Fruit fly (Drosophila melanogaster) whole organism, embryonic: ENCODE results near the gene LpR2.

Experiments used
- CG1024 ChIP-seq: fragments of 200-800 bp; sonication (Bioruptor generic); IDR thresholded peaks from 2 replicates; pipeline ENCODE4 v1.3.6; 2022; ENCODE audit warnings: missing biosample characterization, missing genetic modification characterization
- CG12071 ChIP-seq: fragments of 200-800 bp; sonication (Bioruptor generic); optimal IDR thresholded peaks from 3 replicates; lab custom pipeline; 2018; ENCODE audit warnings: missing biosample characterization, mild to moderate bottlenecking, missing genetic modification characterization
- CG12236 ChIP-seq: fragments of 200-800 bp; sonication (Bioruptor generic); optimal IDR thresholded peaks from 2 replicates; lab custom pipeline; 2016; ENCODE audit warnings: missing biosample characterization, missing genetic modification characterization
- CG15073 ChIP-seq: fragments of 200-800 bp; sonication (Bioruptor generic); optimal IDR thresholded peaks from 2 replicates; lab custom pipeline; 2016; ENCODE audit warnings: missing biosample characterization, missing genetic modification characterization
- CG1529 ChIP-seq: fragments of 200-800 bp; sonication (Bioruptor generic); optimal IDR thresholded peaks from 3 replicates; lab custom pipeline; 2018; ENCODE audit warnings: missing biosample characterization, missing genetic modification characterization
- CG15696 ChIP-seq: fragments of 200-800 bp; sonication (Bioruptor generic); optimal IDR thresholded peaks from 2 replicates; lab custom pipeline; 2019; ENCODE audit warnings: missing biosample characterization, mild to moderate bottlenecking, missing genetic modification characterization, moderate library complexity
- CG17385 ChIP-seq: fragments of 200-800 bp; sonication (Bioruptor generic); optimal IDR thresholded peaks from 3 replicates; lab custom pipeline; 2018; ENCODE audit warnings: missing biosample characterization, mild to moderate bottlenecking, missing genetic modification characterization
- CG30403 ChIP-seq: fragments of 200-800 bp; sonication (Bioruptor generic); optimal IDR thresholded peaks from 3 replicates; lab custom pipeline; 2016; ENCODE audit warnings: missing biosample characterization, missing genetic modification characterization
- CG3065 ChIP-seq: fragments of 200-800 bp; sonication (Bioruptor generic); optimal IDR thresholded peaks from 2 replicates; lab custom pipeline; 2016; ENCODE audit warnings: missing biosample characterization, missing genetic modification characterization
- CG32532 ChIP-seq: fragments of 200-800 bp; sonication (Bioruptor generic); IDR thresholded peaks from 2 replicates; pipeline ENCODE4 v1.3.6; 2022; ENCODE audit warnings: missing biosample characterization, missing genetic modification characterization
- CG7556 ChIP-seq: fragments of 200-800 bp; sonication (Bioruptor generic); optimal IDR thresholded peaks from 2 replicates; lab custom pipeline; 2017; ENCODE audit warnings: missing biosample characterization, mild to moderate bottlenecking, missing genetic modification characterization
- CG7963 ChIP-seq: fragments of 200-800 bp; sonication (Bioruptor generic); IDR thresholded peaks from 3 replicates; pipeline ENCODE4 v1.3.6; 2022; ENCODE audit warnings: missing biosample characterization, missing genetic modification characterization; ENCODE audit not compliant: partially characterized antibody
- CG8478 ChIP-seq: fragments of >200 bp; optimal IDR thresholded peaks from 2 replicates; lab custom pipeline; 2018
- Chrac-16 ChIP-seq: fragments of 200-800 bp; sonication (Bioruptor generic); optimal IDR thresholded peaks from 3 replicates; lab custom pipeline; 2016; ENCODE audit warnings: missing biosample characterization, missing genetic modification characterization
- CkIIα-i1 ChIP-seq: fragments of 200-800 bp; sonication (Bioruptor generic); IDR thresholded peaks from 2 replicates; pipeline ENCODE4 v1.3.6; 2022; ENCODE audit warnings: missing biosample characterization, missing genetic modification characterization
- CoRest ChIP-seq: fragments of 200-800 bp; sonication (Bioruptor generic); optimal IDR thresholded peaks from 3 replicates; lab custom pipeline; 2018; ENCODE audit warnings: missing biosample characterization, mild to moderate bottlenecking, missing genetic modification characterization, moderate library complexity
- D19B ChIP-seq: fragments of 200-800 bp; sonication (Bioruptor generic); optimal IDR thresholded peaks from 2 replicates; lab custom pipeline; 2017; ENCODE audit warnings: missing biosample characterization, mild to moderate bottlenecking, missing genetic modification characterization
- Dip2 ChIP-seq: fragments of 200-800 bp; sonication (Bioruptor generic); IDR thresholded peaks from 2 replicates; pipeline ENCODE4 v1.3.6; 2022; ENCODE audit warnings: missing biosample characterization, missing genetic modification characterization
- Dp ChIP-seq: fragments of 200-800 bp; sonication (Bioruptor generic); optimal IDR thresholded peaks from 2 replicates; lab custom pipeline; 2018; ENCODE audit warnings: missing biosample characterization, mild to moderate bottlenecking, missing genetic modification characterization, moderate library complexity
- E2f2 ChIP-seq: fragments of 200-800 bp; sonication (Bioruptor generic); IDR thresholded peaks from 2 replicates; pipeline ENCODE4 v1.3.6; 2022; ENCODE audit warnings: missing biosample characterization, missing genetic modification characterization
- Hmx ChIP-seq: fragments of 200-800 bp; sonication (Bioruptor generic); optimal IDR thresholded peaks from 2 replicates; lab custom pipeline; 2016; ENCODE audit warnings: missing biosample characterization, missing genetic modification characterization
- Max ChIP-seq: fragments of 200-800 bp; sonication (Bioruptor generic); optimal IDR thresholded peaks from 2 replicates; lab custom pipeline; 2016; ENCODE audit warnings: missing biosample characterization, mild to moderate bottlenecking, missing genetic modification characterization
- Mes4 ChIP-seq: fragments of 200-800 bp; sonication (Bioruptor generic); optimal IDR thresholded peaks from 2 replicates; lab custom pipeline; 2016; ENCODE audit warnings: missing biosample characterization, missing genetic modification characterization
- Nf-YC ChIP-seq: fragments of 200-800 bp; optimal IDR thresholded peaks from 3 replicates; lab custom pipeline; 2019; ENCODE audit warnings: missing biosample characterization, mild to moderate bottlenecking, missing genetic modification characterization, moderate library complexity
- Oli ChIP-seq: fragments of 200-800 bp; sonication (Bioruptor generic); optimal IDR thresholded peaks from 2 replicates; lab custom pipeline; 2018; ENCODE audit warnings: missing biosample characterization, mild to moderate bottlenecking, missing genetic modification characterization, moderate library complexity
- Opbp ChIP-seq: fragments of 200-800 bp; sonication (Bioruptor generic); IDR thresholded peaks from 3 replicates; pipeline ENCODE4 v1.3.6; 2022; ENCODE audit warnings: missing biosample characterization, missing genetic modification characterization; ENCODE audit not compliant: partially characterized antibody
- Rx ChIP-seq: fragments of 200-800 bp; sonication (Bioruptor generic); IDR thresholded peaks from 2 replicates; pipeline ENCODE4 v1.3.6; 2022; ENCODE audit warnings: missing biosample characterization, missing genetic modification characterization
- ap ChIP-seq: fragments of 200-800 bp; sonication (Bioruptor generic); IDR thresholded peaks from 2 replicates; pipeline ENCODE4 v1.3.6; 2022; ENCODE audit warnings: missing biosample characterization, missing genetic modification characterization
- ash1 ChIP-seq: fragments of 200-800 bp; sonication (Bioruptor generic); optimal IDR thresholded peaks from 2 replicates; lab custom pipeline; 2018; ENCODE audit warnings: missing biosample characterization, mild to moderate bottlenecking, missing genetic modification characterization
- bab2 ChIP-seq: fragments of 200-800 bp; sonication (Bioruptor generic); optimal IDR thresholded peaks from 2 replicates; lab custom pipeline; 2016; ENCODE audit warnings: missing biosample characterization, missing genetic modification characterization
- cas ChIP-seq: fragments of 200-800 bp; sonication (Bioruptor generic); IDR thresholded peaks from 2 replicates; pipeline ENCODE4 v1.3.6; 2022; ENCODE audit warnings: missing biosample characterization, missing genetic modification characterization
- cato ChIP-seq: fragments of 200-800 bp; sonication (Bioruptor generic); optimal IDR thresholded peaks from 2 replicates; lab custom pipeline; 2016; ENCODE audit warnings: missing biosample characterization, missing genetic modification characterization, borderline replicate concordance
- emc ChIP-seq: fragments of 200-800 bp; sonication (Bioruptor generic); optimal IDR thresholded peaks from 2 replicates; lab custom pipeline; 2016; ENCODE audit warnings: missing biosample characterization, missing genetic modification characterization
- gcm2 ChIP-seq: fragments of 200-800 bp; sonication (Bioruptor generic); optimal IDR thresholded peaks from 2 replicates; lab custom pipeline; 2016; ENCODE audit warnings: missing biosample characterization, missing genetic modification characterization
- hb ChIP-seq: fragments of 200-800 bp; sonication (Bioruptor generic); IDR thresholded peaks from 3 replicates; pipeline ENCODE4 v1.3.6; 2022; ENCODE audit warnings: missing biosample characterization, missing genetic modification characterization; ENCODE audit not compliant: partially characterized antibody
- hth ChIP-seq: fragments of >200 bp; optimal IDR thresholded peaks from 2 replicates; lab custom pipeline; 2017; ENCODE audit warnings: inconsistent platforms
- jumu ChIP-seq: fragments of 200-800 bp; sonication (Bioruptor generic); optimal IDR thresholded peaks from 3 replicates; lab custom pipeline; 2016; ENCODE audit warnings: missing biosample characterization, missing genetic modification characterization
- nmo ChIP-seq: fragments of 200-800 bp; sonication (Bioruptor generic); optimal IDR thresholded peaks from 2 replicates; lab custom pipeline; 2018; ENCODE audit warnings: missing biosample characterization, mild to moderate bottlenecking, missing genetic modification characterization, moderate library complexity
- otp ChIP-seq: fragments of 200-800 bp; sonication (Bioruptor generic); IDR thresholded peaks from 3 replicates; pipeline ENCODE4, ENCODE4 v1.3.6; 2022; ENCODE audit warnings: missing biosample characterization, missing genetic modification characterization
- pho ChIP-seq: fragments of 200-800 bp; sonication (Bioruptor generic); optimal IDR thresholded peaks from 2 replicates; lab custom pipeline; 2016; ENCODE audit warnings: missing biosample characterization, missing genetic modification characterization
- psq ChIP-seq: fragments of 200-800 bp; sonication (Bioruptor generic); optimal IDR thresholded peaks from 2 replicates; lab custom pipeline; 2017; ENCODE audit warnings: missing biosample characterization, missing genetic modification characterization
- ro ChIP-seq: fragments of 200-800 bp; sonication (Bioruptor generic); IDR thresholded peaks from 2 replicates; pipeline ENCODE4 v1.3.6; 2022; ENCODE audit warnings: missing biosample characterization, missing genetic modification characterization
- row ChIP-seq: fragments of 200-800 bp; sonication (Bioruptor generic); IDR thresholded peaks from 3 replicates; pipeline ENCODE4 v1.3.6; 2022; ENCODE audit warnings: missing biosample characterization, missing genetic modification characterization
- scrt ChIP-seq: fragments of 200-800 bp; sonication (Bioruptor generic); optimal IDR thresholded peaks from 2 replicates; lab custom pipeline; 2018; ENCODE audit warnings: missing biosample characterization, mild to moderate bottlenecking, missing genetic modification characterization, moderate library complexity
- stwl ChIP-seq: fragments of 200-800 bp; sonication (Bioruptor generic); optimal IDR thresholded peaks from 3 replicates; lab custom pipeline; 2018; ENCODE audit warnings: missing biosample characterization, mild to moderate bottlenecking, missing genetic modification characterization, moderate library complexity
- tio ChIP-seq: fragments of 200-800 bp; sonication (Bioruptor generic); optimal IDR thresholded peaks from 2 replicates; lab custom pipeline; 2017; ENCODE audit warnings: missing biosample characterization, missing genetic modification characterization, inconsistent platforms
- toy ChIP-seq: fragments of 200-800 bp; sonication (Bioruptor generic); IDR thresholded peaks from 2 replicates; pipeline ENCODE4 v1.3.6; 2022; ENCODE audit warnings: missing biosample characterization, missing genetic modification characterization
- usp ChIP-seq: fragments of >200 bp; optimal IDR thresholded peaks from 2 replicates; lab custom pipeline; 2017; ENCODE audit warnings: missing biosample characterization, missing genetic modification characterization
- vvl ChIP-seq: fragments of 200-800 bp; sonication (Bioruptor generic); IDR thresholded peaks from 2 replicates; pipeline ENCODE4 v1.3.6; 2022; ENCODE audit warnings: missing biosample characterization, missing genetic modification characterization
- zen2 ChIP-seq: fragments of 200-800 bp; sonication (Bioruptor generic); IDR thresholded peaks from 3 replicates; pipeline ENCODE4 v1.3.6; 2022; ENCODE audit warnings: missing biosample characterization, missing genetic modification characterization; ENCODE audit not compliant: partially characterized antibody
- zfh2 ChIP-seq: fragments of 200-800 bp; sonication (Bioruptor generic); optimal IDR thresholded peaks from 2 replicates; lab custom pipeline; 2016; ENCODE audit warnings: missing biosample characterization, missing genetic modification characterization

LpR2 gene

dm6 chr3R:25737735-25738371, 2.4 kb downstream of the LpR2 start (continued):
- TF ChIP-seq usp (GFP tag; lab: Kevin White, UChicago), result no peak
- TF ChIP-seq gcm2 (GFP tag; lab: Kevin White, UChicago), result peak; percentile 78
- peak; percentile 77 for TF ChIP-seq Hmx
- peak; percentile 96 for TF ChIP-seq jumu
- peak; percentile 83 for TF ChIP-seq emc (GFP tag; lab: Kevin White, UChicago)
- TF ChIP-seq ap (GFP tag; lab: Robert Waterston, UW), result peak; percentile 85
- TF ChIP-seq bab2 (GFP tag; lab: Kevin White, UChicago), result peak; percentile 96
- peak; percentile 76 for TF ChIP-seq CG15073 (GFP tag; lab: Kevin White, UChicago)
- TF ChIP-seq toy (GFP tag; lab: Robert Waterston, UW), result peak; percentile 34; the same call in 1 of the 2 replicates
- TF ChIP-seq CG1024 (GFP tag; lab: Robert Waterston, UW), result peak; percentile 93
- TF ChIP-seq Chrac-16 (GFP tag; lab: Kevin White, UChicago), result peak; percentile 91
- peak; percentile 94 for TF ChIP-seq Mes4 (GFP tag; lab: Kevin White, UChicago)
- TF ChIP-seq E2f2 (GFP tag; lab: Robert Waterston, UW), result peak; percentile 68; the same call in 1 of the 2 replicates
- TF ChIP-seq hb, result no peak
- peak; percentile 97 for TF ChIP-seq nmo (GFP tag; lab: Kevin White, UChicago)
- TF ChIP-seq tio (GFP tag; lab: Kevin White, UChicago), result peak; percentile 82
- peak; percentile 84 for TF ChIP-seq CG3065 (GFP tag; lab: Kevin White, UChicago)
- no peak for TF ChIP-seq Dp (GFP tag; lab: Kevin White, UChicago)
- TF ChIP-seq cato (GFP tag; lab: Kevin White, UChicago), result peak; percentile 92
- TF ChIP-seq stwl (tag; lab: Kevin White, UChicago), result no peak
- TF ChIP-seq CG7556 (GFP tag; lab: Kevin White, UChicago), result peak; percentile 88
- peak; percentile 85 for TF ChIP-seq CG12236 (GFP tag; lab: Kevin White, UChicago)
- TF ChIP-seq CG8478 (lab: Kevin White, UChicago), result no peak
- TF ChIP-seq CG12071 (GFP tag; lab: Kevin White, UChicago), result peak; percentile 90
- TF ChIP-seq CG15696 (tag; lab: Kevin White, UChicago), result peak; percentile 55
- TF ChIP-seq ro (GFP tag; lab: Robert Waterston, UW), result peak; percentile 81
- TF ChIP-seq CG17385 (GFP tag; lab: Kevin White, UChicago), result peak; percentile 89
- TF ChIP-seq CG7963, result no peak
- TF ChIP-seq CkIIα-i1 (GFP tag; lab: Robert Waterston, UW), result no peak
- TF ChIP-seq zen2 (GFP tag; lab: Robert Waterston, UW), result no peak
- peak; percentile 95 for TF ChIP-seq CG30403 (GFP tag; lab: Kevin White, UChicago)
- peak; percentile 97 for TF ChIP-seq vvl (GFP tag; lab: Robert Waterston, UW)
- TF ChIP-seq scrt (GFP tag; lab: Kevin White, UChicago), result peak; percentile 82
- TF ChIP-seq zfh2, result peak; percentile 90
- peak; percentile 86 for TF ChIP-seq Max (GFP tag; lab: Kevin White, UChicago)
- TF ChIP-seq CoRest (tag; lab: Kevin White, UChicago), result peak; percentile 94
- peak; percentile 73; the same call in 1 of the 2 replicates for TF ChIP-seq cas (GFP tag; lab: Robert Waterston, UW)
- TF ChIP-seq CG32532, result peak; percentile 89
- TF ChIP-seq Rx (GFP tag; lab: Robert Waterston, UW), result peak; percentile 88
- TF ChIP-seq Nf-YC, result peak; percentile 38
- peak; percentile 86 for TF ChIP-seq row (GFP tag; lab: Robert Waterston, UW)
- TF ChIP-seq CG1529 (GFP tag; lab: Kevin White, UChicago), result peak; percentile 95
- peak; percentile 90 for TF ChIP-seq psq (GFP tag; lab: Kevin White, UChicago)
- no peak for TF ChIP-seq Dip2 (GFP tag; lab: Robert Waterston, UW)
- peak; percentile 80 for TF ChIP-seq pho (GFP tag; lab: Kevin White, UChicago)
- no peak for TF ChIP-seq Opbp (GFP tag; lab: Robert Waterston, UW)
- no peak for TF ChIP-seq hth (lab: Kevin White, UChicago)
- TF ChIP-seq D19B (GFP tag; lab: Kevin White, UChicago), result peak; percentile 63
- no peak for TF ChIP-seq ash1 (GFP tag; lab: Kevin White, UChicago)
- peak; percentile 93 for TF ChIP-seq Oli (tag; lab: Kevin White, UChicago)
- peak; percentile 94 for TF ChIP-seq otp (GFP tag; lab: Robert Waterston, UW)
